Worm (Caenorhabditis elegans) whole organism, late embryonic: ENCODE results near the gene ZK512.7.

Experiments used
- C08G9.2 ChIP-seq: sonication (generic microtip); optimal IDR thresholded peaks from 2 replicates; lab custom pipeline; 2016; ENCODE audit warnings: mild to moderate bottlenecking, missing genetic modification characterization, moderate library complexity, missing compliant biosample characterization
- C38D4.7 ChIP-seq: fragments of 200-800 bp; sonication (Bioruptor generic); optimal IDR thresholded peaks from 2 replicates; lab custom pipeline; 2018; ENCODE audit warnings: mild to moderate bottlenecking, missing genetic modification characterization, moderate library complexity, missing compliant biosample characterization
- F13H6.1 ChIP-seq: sonication (generic microtip); optimal IDR thresholded peaks from 2 replicates; lab custom pipeline; 2016; ENCODE audit warnings: missing genetic modification characterization, missing compliant biosample characterization
- K02D7.2 ChIP-seq: sonication (generic microtip); optimal IDR thresholded peaks from 2 replicates; lab custom pipeline; 2017; ENCODE audit warnings: mild to moderate bottlenecking, missing genetic modification characterization, missing compliant biosample characterization
- K09A11.1 ChIP-seq: sonication (generic microtip); optimal IDR thresholded peaks from 2 replicates; lab custom pipeline; 2017; ENCODE audit warnings: antibody characterized with exemption, mild to moderate bottlenecking, missing genetic modification characterization, missing compliant biosample characterization; ENCODE audit not compliant: insufficient read depth
- T23F11.4 ChIP-seq: fragments of 200-800 bp; sonication (Bioruptor generic); optimal IDR thresholded peaks from 2 replicates; lab custom pipeline; 2018; ENCODE audit warnings: mild to moderate bottlenecking, missing genetic modification characterization, missing compliant biosample characterization
- Y22D7AL.16 ChIP-seq: sonication (generic microtip); optimal IDR thresholded peaks from 2 replicates; lab custom pipeline; 2016; ENCODE audit warnings: missing genetic modification characterization, missing compliant biosample characterization
- ceh-14 ChIP-seq: sonication (generic microtip); optimal IDR thresholded peaks from 2 replicates; lab custom pipeline; 2016; ENCODE audit warnings: missing genotype, missing genetic modification characterization, missing compliant biosample characterization
- ceh-19 ChIP-seq: fragments of 200-800 bp; sonication (Bioruptor generic); optimal IDR thresholded peaks from 2 replicates; lab custom pipeline; 2018; ENCODE audit warnings: mild to moderate bottlenecking, missing genetic modification characterization, missing compliant biosample characterization
- ceh-2 ChIP-seq: sonication (generic microtip); optimal IDR thresholded peaks from 2 replicates; lab custom pipeline; 2016; ENCODE audit warnings: missing genotype, missing genetic modification characterization, missing compliant biosample characterization
- ceh-22 ChIP-seq: sonication (generic microtip); optimal IDR thresholded peaks from 2 replicates; lab custom pipeline; 2017; ENCODE audit warnings: missing biosample characterization, missing genetic modification characterization
- ceh-24 ChIP-seq: sonication (generic microtip); optimal IDR thresholded peaks from 2 replicates; lab custom pipeline; 2016; ENCODE audit warnings: mild to moderate bottlenecking, missing genetic modification characterization, missing compliant biosample characterization
- ceh-31 ChIP-seq: sonication (generic microtip); optimal IDR thresholded peaks from 2 replicates; lab custom pipeline; 2016; ENCODE audit warnings: missing genetic modification characterization, missing compliant biosample characterization
- ceh-34 ChIP-seq: sonication (generic microtip); optimal IDR thresholded peaks from 2 replicates; lab custom pipeline; 2016; ENCODE audit warnings: mild to moderate bottlenecking, missing genetic modification characterization, missing compliant biosample characterization
- ceh-48 ChIP-seq: sonication (generic microtip); optimal IDR thresholded peaks from 2 replicates; lab custom pipeline; 2016; ENCODE audit warnings: missing genetic modification characterization, inconsistent platforms, missing compliant biosample characterization
- ceh-6 ChIP-seq: fragments of 200-800 bp; sonication (Bioruptor generic); optimal IDR thresholded peaks from 2 replicates; lab custom pipeline; 2018; ENCODE audit warnings: mild to moderate bottlenecking, missing genetic modification characterization, missing compliant biosample characterization
- ceh-9 ChIP-seq: sonication (generic microtip); optimal IDR thresholded peaks from 2 replicates; lab custom pipeline; 2016; ENCODE audit warnings: mild to moderate bottlenecking, missing genetic modification characterization, inconsistent platforms, missing compliant biosample characterization
- dmd-4 ChIP-seq: sonication (generic microtip); optimal IDR thresholded peaks from 2 replicates; lab custom pipeline; 2016; ENCODE audit warnings: borderline replicate concordance, missing genetic modification characterization, missing compliant biosample characterization
- dve-1 ChIP-seq: sonication (generic microtip); optimal IDR thresholded peaks from 2 replicates; lab custom pipeline; 2017; ENCODE audit warnings: antibody characterized with exemption, mild to moderate bottlenecking, missing genetic modification characterization, missing compliant biosample characterization
- ets-4 ChIP-seq: sonication (generic microtip); optimal IDR thresholded peaks from 2 replicates; lab custom pipeline; 2016; ENCODE audit warnings: missing genetic modification characterization, missing compliant biosample characterization
- eyg-1 ChIP-seq: sonication (generic microtip); optimal IDR thresholded peaks from 2 replicates; lab custom pipeline; 2016; ENCODE audit warnings: missing genotype, missing genetic modification characterization, missing compliant biosample characterization
- fax-1 ChIP-seq: sonication (generic microtip); optimal IDR thresholded peaks from 2 replicates; lab custom pipeline; 2016; ENCODE audit warnings: missing genotype, missing genetic modification characterization, missing compliant biosample characterization
- gmeb-2 ChIP-seq: sonication (generic microtip); optimal IDR thresholded peaks from 2 replicates; lab custom pipeline; 2016; ENCODE audit warnings: missing genetic modification characterization, inconsistent platforms, missing compliant biosample characterization
- hlh-30 ChIP-seq: sonication (generic microtip); optimal IDR thresholded peaks from 2 replicates; lab custom pipeline; 2017; ENCODE audit warnings: antibody characterized with exemption, missing genetic modification characterization, missing compliant biosample characterization; ENCODE audit not compliant: insufficient read depth
- hlh-6 ChIP-seq: sonication (generic microtip); optimal IDR thresholded peaks from 2 replicates; lab custom pipeline; 2016; ENCODE audit warnings: missing genotype, missing genetic modification characterization, missing compliant biosample characterization
- lin-11 ChIP-seq: fragments of 200-800 bp; sonication (Bioruptor generic); optimal IDR thresholded peaks from 2 replicates; lab custom pipeline; 2018; ENCODE audit warnings: mild to moderate bottlenecking, missing genetic modification characterization, missing compliant biosample characterization
- mec-3 ChIP-seq: sonication (generic microtip); optimal IDR thresholded peaks from 2 replicates; lab custom pipeline; 2016; ENCODE audit warnings: borderline replicate concordance, missing genetic modification characterization, missing compliant biosample characterization
- nhr-232 ChIP-seq: sonication (generic microtip); optimal IDR thresholded peaks from 2 replicates; lab custom pipeline; 2016; ENCODE audit warnings: missing genetic modification characterization, missing compliant biosample characterization
- odd-2 ChIP-seq: sonication (generic microtip); optimal IDR thresholded peaks from 2 replicates; lab custom pipeline; 2017; ENCODE audit warnings: antibody characterized with exemption, mild to moderate bottlenecking, missing genetic modification characterization, missing compliant biosample characterization
- pag-3 ChIP-seq: sonication (generic microtip); optimal IDR thresholded peaks from 2 replicates; lab custom pipeline; 2016; ENCODE audit warnings: missing compliant biosample characterization, missing genetic modification characterization, borderline replicate concordance
- pat-9 ChIP-seq: fragments of 200-800 bp; sonication (Bioruptor generic); optimal IDR thresholded peaks from 2 replicates; lab custom pipeline; 2018; ENCODE audit warnings: mild to moderate bottlenecking, missing genetic modification characterization, moderate library complexity, missing compliant biosample characterization
- pax-1 ChIP-seq: fragments of 150-350 bp; optimal IDR thresholded peaks from 2 replicates; lab custom pipeline; 2014; ENCODE audit warnings: missing biosample characterization, missing genetic modification characterization
- ref-2 ChIP-seq: sonication (generic microtip); optimal IDR thresholded peaks from 2 replicates; lab custom pipeline; 2016; ENCODE audit warnings: missing genetic modification characterization, missing compliant biosample characterization
- sdc-2 ChIP-seq: sonication (generic microtip); optimal IDR thresholded peaks from 2 replicates; lab custom pipeline; 2016; ENCODE audit warnings: missing genotype, missing genetic modification characterization, missing compliant biosample characterization
- sox-4 ChIP-seq: sonication (generic microtip); optimal IDR thresholded peaks from 2 replicates; lab custom pipeline; 2017; ENCODE audit warnings: mild to moderate bottlenecking, missing genetic modification characterization, inconsistent platforms, missing compliant biosample characterization
- syd-9 ChIP-seq: sonication (generic microtip); optimal IDR thresholded peaks from 2 replicates; lab custom pipeline; 2016; ENCODE audit warnings: mild to moderate bottlenecking, missing genetic modification characterization, moderate library complexity, missing compliant biosample characterization
- tbx-2 ChIP-seq: sonication (generic microtip); optimal IDR thresholded peaks from 2 replicates; lab custom pipeline; 2016; ENCODE audit warnings: missing genetic modification characterization, missing compliant biosample characterization
- unc-42 ChIP-seq: sonication (generic microtip); optimal IDR thresholded peaks from 2 replicates; lab custom pipeline; 2016; ENCODE audit warnings: missing genotype, missing genetic modification characterization, missing compliant biosample characterization
- unc-55 ChIP-seq: sonication (generic microtip); optimal IDR thresholded peaks from 2 replicates; lab custom pipeline; 2017; ENCODE audit warnings: missing biosample characterization, missing genetic modification reagents, missing genetic modification characterization
- unc-86 ChIP-seq: sonication (generic microtip); optimal IDR thresholded peaks from 2 replicates; lab custom pipeline; 2016; ENCODE audit warnings: missing genetic modification characterization, missing compliant biosample characterization
- zip-5 ChIP-seq: sonication (generic microtip); optimal IDR thresholded peaks from 2 replicates; lab custom pipeline; 2016; ENCODE audit warnings: missing genetic modification characterization, missing compliant biosample characterization

The ZK512.7 gene

ce11 chrIII:9136587-9136986 is 1.9 kb downstream of the ZK512.7 start, which contains the start of gene eat-4:
Gene eat-4, plus strand, starts transcription at chrIII:9136887.
- TF ChIP-seq dve-1 (tag; lab: Kevin White, UChicago) (no peak), ceh-31 (no peak), C08G9.2 (tag; lab: Kevin White, UChicago) (no peak), mec-3 (tag; lab: Kevin White, UChicago) (no peak), ceh-22 (tag; lab: Kevin White, UChicago) (no peak), ref-2 (no peak), F13H6.1 (no peak), syd-9 (tag; lab: Kevin White, UChicago) (no peak), ceh-2 (tag; lab: Kevin White, UChicago) (no peak), ceh-34 (tag; lab: Kevin White, UChicago) (no peak), pat-9 (no peak), gmeb-2 (tag; lab: Kevin White, UChicago) (no peak), fax-1 (tag; lab: Kevin White, UChicago) (no peak), unc-86 (tag; lab: Kevin White, UChicago) (no peak), ceh-6 (GFP tag; lab: Kevin White, UChicago) (no peak), K09A11.1 (no peak), ets-4 (no peak), ceh-48 (no peak), ceh-14 (no peak)

- no peak for TF ChIP-seq odd-2 (tag; lab: Kevin White, UChicago)
- no peak for TF ChIP-seq nhr-232 (tag; lab: Kevin White, UChicago)
- TF ChIP-seq dmd-4 (tag; lab: Kevin White, UChicago), result no peak
- TF ChIP-seq eyg-1 (tag; lab: Kevin White, UChicago), result no peak
- TF ChIP-seq T23F11.4 (GFP tag; lab: Kevin White, UChicago), result no peak
- TF ChIP-seq fax-1 (tag; lab: Kevin White, UChicago), result no peak
- no peak for TF ChIP-seq pat-9
- TF ChIP-seq zip-5, result no peak
- TF ChIP-seq ceh-19 (GFP tag; lab: Kevin White, UChicago), result no peak
These were observed 7.9 kb downstream of the ZK512.7 start, which contains the start of gene ZK512.10 for ce11 chrIII:9130588-9130987. Gene ZK512.10, plus strand, starts transcription at chrIII:9130888.

ce11 chrIII:9125789-9126304 is 12.7 kb downstream of the ZK512.7 start, which contains the start of gene sec-16A.1:
Gene sec-16A.1, plus strand, starts transcription at chrIII:9125839.
- TF ChIP-seq tbx-2 (tag; lab: Kevin White, UChicago) (no peak), pax-1 (tag; lab: Kevin White, UChicago) (peak; percentile 34)

ce11 chrIII:9118921-9119606 is 19.4 kb downstream of the ZK512.7 start, which contains the start of gene ced-11:
Gene ced-11, plus strand, starts transcription at chrIII:9119556.
- TF ChIP-seq mec-3 (tag; lab: Kevin White, UChicago) (no peak), K09A11.1 (no peak), sdc-2 (tag; lab: Kevin White, UChicago) (no peak), ceh-9 (no peak), unc-42 (tag; lab: Kevin White, UChicago) (no peak), eyg-1 (tag; lab: Kevin White, UChicago) (no peak), nhr-232 (tag; lab: Kevin White, UChicago) (no peak), Y22D7AL.16 (tag; lab: Kevin White, UChicago) (no peak), K02D7.2 (tag; lab: Kevin White, UChicago) (no peak), unc-55 (GFP tag; lab: Kevin White, UChicago) (no peak), hlh-30 (tag; lab: Kevin White, UChicago) (no peak), F13H6.1 (no peak), pag-3 (tag; lab: Kevin White, UChicago) (no peak), ceh-2 (tag; lab: Kevin White, UChicago) (no peak), hlh-6 (tag; lab: Kevin White, UChicago) (no peak), C38D4.7 (no peak), lin-11 (tag; lab: Kevin White, UChicago) (no peak), sox-4 (tag; lab: Kevin White, UChicago) (no peak), ceh-24 (tag; lab: Kevin White, UChicago) (no peak)
